Fruit fly (Drosophila melanogaster): Measurements from ENCODE around the gene CG17648.

Gene CG17648

dm6 chr2L:1715699-1716333 lies 36.3 kb upstream of the CG17648 start, which contains the start of gene frtz (continued):
- no peak for TF ChIP-seq fru (optimal IDR thresholded peaks at IDR 0.05)
- no peak for TF ChIP-seq cas (GFP tag; IDR thresholded peaks at IDR 0.05)
- TF ChIP-seq H2.0 (GFP tag; IDR thresholded peaks at IDR 0.05), result no peak
- TF ChIP-seq sens (GFP tag), result peak; percentile 24
- TF ChIP-seq CG12744 (GFP tag; optimal IDR thresholded peaks at IDR 0.05), result no peak
- no peak for TF ChIP-seq caup (GFP tag; optimal IDR thresholded peaks at IDR 0.05; ENCODE audit: severe bottlenecking)
- peak; percentile 71 for TF ChIP-seq MESR4 (GFP tag; optimal IDR thresholded peaks at IDR 0.05)
- TF ChIP-seq CG17912 (GFP tag; optimal IDR thresholded peaks at IDR 0.05), result no peak
- TF ChIP-seq Asciz (GFP tag; optimal IDR thresholded peaks at IDR 0.05), result no peak
- no peak for TF ChIP-seq CG6689 (GFP tag; IDR thresholded peaks at IDR 0.05)
- TF ChIP-seq CG2875 (GFP tag; optimal IDR thresholded peaks at IDR 0.05), result no peak
- TF ChIP-seq chif (GFP tag; optimal IDR thresholded peaks at IDR 0.05), result peak in 1 of 2 experiments; percentile 33
- TF ChIP-seq nerfin-1 (tag; optimal IDR thresholded peaks at IDR 0.05), result no peak
- TF ChIP-seq tll (GFP tag; optimal IDR thresholded peaks at IDR 0.05), result no peak
- TF ChIP-seq Fer3 (tag; optimal IDR thresholded peaks at IDR 0.05), result no peak
- TF ChIP-seq CG13424 (tag; optimal IDR thresholded peaks at IDR 0.05), result no peak
- no peak for TF ChIP-seq Chrac-16 (GFP tag; optimal IDR thresholded peaks at IDR 0.05)
- peak; percentile 55 for TF ChIP-seq trem (tag; optimal IDR thresholded peaks at IDR 0.05)
- TF ChIP-seq Deaf1 (tag; optimal IDR thresholded peaks at IDR 0.05), result no peak
- peak; percentile 72 for TF ChIP-seq CG34224 (GFP tag; IDR thresholded peaks at IDR 0.05; ENCODE audit: partially characterized antibody)
- no peak for TF ChIP-seq nau (GFP tag; optimal IDR thresholded peaks at IDR 0.05)
- no peak for TF ChIP-seq hth (optimal IDR thresholded peaks at IDR 0.05)
- no peak for TF ChIP-seq Spps (tag; optimal IDR thresholded peaks at IDR 0.05)
- no peak for TF ChIP-seq CG13296 (GFP tag; optimal IDR thresholded peaks at IDR 0.05)
- no peak for TF ChIP-seq tap (tag; optimal IDR thresholded peaks at IDR 0.05)
- peak; percentile 21 for TF ChIP-seq CG33213 (GFP tag; optimal IDR thresholded peaks at IDR 0.05)
- no peak for TF ChIP-seq hkb (optimal IDR thresholded peaks at IDR 0.05)
- TF ChIP-seq hkb (GFP tag; IDR thresholded peaks at IDR 0.05), result no peak
- TF ChIP-seq gsb-n (tag; optimal IDR thresholded peaks at IDR 0.05), result no peak
- TF ChIP-seq klu (GFP tag; IDR thresholded peaks at IDR 0.05), result no peak
- peak; percentile 91; the same call in 1 of the 2 replicates for TF ChIP-seq amos (GFP tag; IDR thresholded peaks at IDR 0.05; ENCODE audit: partially characterized antibody)
- peak; percentile 91 for TF ChIP-seq knrl (GFP tag; IDR thresholded peaks at IDR 0.05; ENCODE audit: partially characterized antibody)
- peak; percentile 19 for TF ChIP-seq pho (GFP tag; optimal IDR thresholded peaks at IDR 0.05)
- TF ChIP-seq HLH54F (GFP tag; optimal IDR thresholded peaks at IDR 0.05), result peak; percentile 13
- no peak for TF ChIP-seq BtbVII (GFP tag; optimal IDR thresholded peaks at IDR 0.05)
- no peak for TF ChIP-seq slp2 (GFP tag; optimal IDR thresholded peaks at IDR 0.05)
- no peak for TF ChIP-seq Dip2 (GFP tag; IDR thresholded peaks at IDR 0.05)
- no peak for TF ChIP-seq CG30020 (tag; optimal IDR thresholded peaks at IDR 0.05)
- TF ChIP-seq ken (GFP tag; IDR thresholded peaks at IDR 0.05), result no peak
- no peak for TF ChIP-seq HmgD (GFP tag; optimal IDR thresholded peaks at IDR 0.05)
- TF ChIP-seq Neu2 (GFP tag; optimal IDR thresholded peaks at IDR 0.05; ENCODE audit: borderline replicate concordance), result no peak
- TF ChIP-seq Bdp1 (GFP tag; optimal IDR thresholded peaks at IDR 0.05), result no peak
- TF ChIP-seq CG30431 (GFP tag; optimal IDR thresholded peaks at IDR 0.05), result no peak
- TF ChIP-seq Eip74EF (GFP tag; optimal IDR thresholded peaks at IDR 0.05), result no peak
- no peak for TF ChIP-seq CG17568 (GFP tag; optimal IDR thresholded peaks at IDR 0.05)
- no peak for TF ChIP-seq dan (GFP tag; IDR thresholded peaks at IDR 0.05)
- TF ChIP-seq CG14050 (GFP tag; IDR thresholded peaks at IDR 0.05), result no peak
- TF ChIP-seq chm (GFP tag; IDR thresholded peaks at IDR 0.05), result peak; percentile 15; the same call in 1 of the 2 replicates
- no peak for TF ChIP-seq CG9727 (GFP tag; optimal IDR thresholded peaks at IDR 0.05)
- no peak for TF ChIP-seq CG6683 (GFP tag; optimal IDR thresholded peaks at IDR 0.05)
- no peak for TF ChIP-seq Rx (GFP tag; IDR thresholded peaks at IDR 0.05)
